Worm (Caenorhabditis elegans) whole organism, L4 larva: ENCODE measurements around the gene F21C10.11.

ENCODE experiments used
- F26F4.8 ChIP-seq: fragments of 200-800 bp; sonication (Bioruptor generic); conservative IDR thresholded peaks from 2 replicates; pipeline ENCODE4 v1.3.6; 2022; ENCODE audit warnings: missing genetic modification characterization, missing compliant biosample characterization
- T20F7.1 ChIP-seq: fragments of 200-800 bp; sonication (Bioruptor generic); optimal IDR thresholded peaks from 2 replicates; lab custom pipeline; 2018; ENCODE audit warnings: mild to moderate bottlenecking, missing genetic modification characterization, missing compliant biosample characterization
- T26A8.4 ChIP-seq: fragments of 200-800 bp; sonication (Bioruptor generic); IDR thresholded peaks from 2 replicates; pipeline ENCODE4 v1.3.6; 2022; ENCODE audit warnings: missing genetic modification characterization, missing compliant biosample characterization
- Y105C5A.15 ChIP-seq: fragments of 200-800 bp; sonication (Bioruptor generic); IDR thresholded peaks from 2 replicates; pipeline ENCODE4 v1.3.6; 2022; ENCODE audit warnings: missing genetic modification characterization, missing compliant biosample characterization
- Y75B8A.6 ChIP-seq: fragments of 200-800 bp; sonication (Bioruptor generic); IDR thresholded peaks from 2 replicates; pipeline ENCODE4 v1.3.6; 2022; ENCODE audit warnings: missing genetic modification reagents, missing genetic modification characterization, missing compliant biosample characterization
- ZK546.5 ChIP-seq, 2 experiments: sonication (generic microtip); optimal IDR thresholded peaks; 2 replicates each; lab custom pipeline; 2017; ENCODE audit warnings: missing biosample characterization in 2 of 2, missing genetic modification characterization in 2 of 2
- aha-1 ChIP-seq: fragments of 150-350 bp; peaks from one replicate; lab custom pipeline; 2014; ENCODE audit warnings: missing biosample characterization, missing genetic modification characterization
- ceh-32 ChIP-seq: sonication (generic microtip); optimal IDR thresholded peaks from 2 replicates; lab custom pipeline; 2016; ENCODE audit warnings: mild to moderate bottlenecking, missing genetic modification characterization, missing compliant biosample characterization; ENCODE audit not compliant: poor library complexity
- daf-12 ChIP-seq: fragments of 150-350 bp; optimal IDR thresholded peaks from 2 replicates; lab custom pipeline; 2014; ENCODE audit warnings: missing biosample characterization, missing genetic modification reagents, missing genetic modification characterization
- daf-16 ChIP-seq, 3 experiments: sonication (generic microtip); optimal IDR thresholded peaks; 2 replicates each; lab custom pipeline; 2016 to 2017; ENCODE audit warnings: missing genetic modification characterization in 3 of 3, missing genetic modification reagents in 3 of 3, mild to moderate bottlenecking in 2 of 3, missing compliant biosample characterization in 2 of 3, missing biosample characterization in 1 of 3, moderate library complexity in 1 of 3
- daf-19 ChIP-seq: fragments of 200-800 bp; sonication (Bioruptor generic); conservative IDR thresholded peaks from 2 replicates; pipeline ENCODE4 v1.3.6; 2022; ENCODE audit warnings: missing genetic modification characterization, missing compliant biosample characterization
- dmd-6 ChIP-seq: fragments of 200-800 bp; sonication (Bioruptor generic); IDR thresholded peaks from 2 replicates; pipeline ENCODE4 v1.3.6; 2022; ENCODE audit warnings: missing genetic modification reagents, missing genetic modification characterization, missing compliant biosample characterization
- dmd-8 ChIP-seq: fragments of 200-800 bp; sonication (Bioruptor generic); IDR thresholded peaks from 2 replicates; pipeline ENCODE4 v1.3.6; 2022; ENCODE audit warnings: missing genetic modification characterization, missing compliant biosample characterization
- dpl-1 ChIP-seq: fragments of 150-350 bp; optimal IDR thresholded peaks from 2 replicates; lab custom pipeline; 2014; ENCODE audit warnings: missing biosample characterization, missing genetic modification reagents, missing genetic modification characterization
- dve-1 ChIP-seq: sonication (generic microtip); optimal IDR thresholded peaks from 2 replicates; lab custom pipeline; 2017; ENCODE audit warnings: antibody characterized with exemption, mild to moderate bottlenecking, missing genetic modification characterization, missing compliant biosample characterization; ENCODE audit not compliant: insufficient read depth
- egl-27 ChIP-seq: sonication (generic microtip); optimal IDR thresholded peaks from 3 replicates; lab custom pipeline; 2017; ENCODE audit warnings: missing biosample characterization, missing genetic modification reagents, missing genetic modification characterization
- egl-43 ChIP-seq: fragments of 200-800 bp; sonication (Bioruptor generic); IDR thresholded peaks from 2 replicates; pipeline ENCODE4 v1.3.6; 2022; ENCODE audit warnings: missing genetic modification reagents, missing genetic modification characterization, missing compliant biosample characterization
- hif-1 ChIP-seq, 2 experiments: sonication (generic microtip); optimal IDR thresholded peaks; 2 replicates each; lab custom pipeline; 2016 to 2017; ENCODE audit warnings: missing compliant biosample characterization in 2 of 2, missing genetic modification characterization in 2 of 2, missing genetic modification reagents in 2 of 2, missing genotype in 2 of 2, mild to moderate bottlenecking in 1 of 2
- hlh-30 ChIP-seq: sonication (generic microtip); optimal IDR thresholded peaks from 2 replicates; lab custom pipeline; 2017; ENCODE audit warnings: antibody characterized with exemption, mild to moderate bottlenecking, missing genetic modification characterization, missing compliant biosample characterization; ENCODE audit not compliant: insufficient read depth
- hmg-1.1 ChIP-seq: fragments of 200-800 bp; sonication (Bioruptor generic); IDR thresholded peaks from 2 replicates; pipeline ENCODE4 v1.3.6; 2022; ENCODE audit warnings: missing genetic modification reagents, missing genetic modification characterization, missing compliant biosample characterization
- jun-1 ChIP-seq: fragments of 150-350 bp; optimal IDR thresholded peaks from 2 replicates; lab custom pipeline; 2014; ENCODE audit warnings: missing biosample characterization, missing genetic modification reagents, missing genetic modification characterization
- lin-13 ChIP-seq: fragments of 150-350 bp; optimal IDR thresholded peaks from 2 replicates; lab custom pipeline; 2014; ENCODE audit warnings: missing biosample characterization, missing genetic modification reagents, missing genetic modification characterization
- lin-29 ChIP-seq: fragments of 200-800 bp; sonication (Bioruptor generic); IDR thresholded peaks from 2 replicates; pipeline ENCODE4 v1.3.6; 2022; ENCODE audit warnings: missing genetic modification reagents, missing genetic modification characterization, missing compliant biosample characterization
- lir-3 ChIP-seq: sonication (generic microtip); optimal IDR thresholded peaks from 2 replicates; lab custom pipeline; 2016; ENCODE audit warnings: mild to moderate bottlenecking, missing genetic modification characterization, missing compliant biosample characterization
- lsy-2 ChIP-seq, 2 experiments: fragments of 150-350 bp in 1 of 2; sonication (generic microtip) in 1 of 2; optimal IDR thresholded peaks; 2 replicates each; lab custom pipeline; 2014 to 2017; ENCODE audit warnings: missing biosample characterization in 2 of 2, missing genetic modification characterization in 2 of 2
- mdl-1 ChIP-seq, 2 experiments: fragments of 150-350 bp in 1 of 2; sonication (generic microtip) in 1 of 2; optimal IDR thresholded peaks; 2 replicates each; lab custom pipeline; 2014 to 2017; ENCODE audit warnings: missing biosample characterization in 2 of 2, missing genetic modification characterization in 2 of 2
- mdt-29 ChIP-seq: fragments of 200-800 bp; sonication (Bioruptor generic); IDR thresholded peaks from 2 replicates; pipeline ENCODE4 v1.3.6; 2022; ENCODE audit warnings: missing genetic modification reagents, missing genetic modification characterization, missing compliant biosample characterization
- mep-1 ChIP-seq: fragments of 150-350 bp; sonication (generic microtip); optimal IDR thresholded peaks from 3 replicates; lab custom pipeline; 2014; ENCODE audit warnings: missing biosample characterization, missing genetic modification characterization
- mes-2 ChIP-seq: sonication (generic microtip); optimal IDR thresholded peaks from 2 replicates; lab custom pipeline; 2016; ENCODE audit warnings: missing genotype, mild to moderate bottlenecking, missing genetic modification characterization, missing compliant biosample characterization; ENCODE audit not compliant: poor library complexity, severe bottlenecking
- mxl-3 ChIP-seq: fragments of 200-800 bp; sonication (Bioruptor generic); optimal IDR thresholded peaks from 2 replicates; lab custom pipeline; 2018; ENCODE audit warnings: mild to moderate bottlenecking, missing genetic modification characterization, missing compliant biosample characterization
- nhr-10 ChIP-seq: fragments of 150-350 bp; optimal IDR thresholded peaks from 2 replicates; lab custom pipeline; 2014; ENCODE audit warnings: missing biosample characterization, missing genetic modification characterization
- nhr-237 ChIP-seq: sonication (generic microtip); optimal IDR thresholded peaks from 2 replicates; lab custom pipeline; 2017; ENCODE audit warnings: missing biosample characterization, missing genetic modification characterization
- nhr-28 ChIP-seq: fragments of 150-350 bp; optimal IDR thresholded peaks from 2 replicates; lab custom pipeline; 2014; ENCODE audit warnings: missing biosample characterization, missing genetic modification characterization
- nhr-42 ChIP-seq: fragments of 200-800 bp; sonication (Bioruptor generic); IDR thresholded peaks from 2 replicates; pipeline ENCODE4 v1.3.6; 2022; ENCODE audit warnings: missing genetic modification characterization, missing compliant biosample characterization
- nhr-48 ChIP-seq: sonication (generic microtip); optimal IDR thresholded peaks from 2 replicates; lab custom pipeline; 2016; ENCODE audit warnings: mild to moderate bottlenecking, missing genetic modification characterization, missing compliant biosample characterization
- nhr-77 ChIP-seq: fragments of 150-350 bp; optimal IDR thresholded peaks from 2 replicates; lab custom pipeline; 2014; ENCODE audit warnings: missing biosample characterization, missing genetic modification characterization
- pha-4 ChIP-seq, 2 experiments: fragments of 150-350 bp in 1 of 2; fragments of 200-800 bp in 1 of 2; sonication (Bioruptor generic) in 1 of 2; IDR thresholded peaks in 1 of 2; optimal IDR thresholded peaks in 1 of 2; 2 replicates each; pipeline versions ENCODE4 v1.3.6 to Lab custom; 2014 to 2022; ENCODE audit warnings: missing genetic modification characterization in 2 of 2, missing genetic modification reagents in 2 of 2, missing biosample characterization in 1 of 2, missing compliant biosample characterization in 1 of 2
- php-3 ChIP-seq: fragments of 200-800 bp; sonication (Bioruptor generic); IDR thresholded peaks from 2 replicates; pipeline ENCODE4 v1.3.6; 2022; ENCODE audit warnings: missing genetic modification reagents, missing genetic modification characterization, missing compliant biosample characterization
- saeg-2 ChIP-seq: fragments of 200-800 bp; sonication (Bioruptor generic); IDR thresholded peaks from 2 replicates; pipeline ENCODE4 v1.3.6; 2022; ENCODE audit warnings: missing genetic modification reagents, missing genetic modification characterization, missing compliant biosample characterization
- spr-3 ChIP-seq: fragments of 200-800 bp; sonication (Bioruptor generic); optimal IDR thresholded peaks from 2 replicates; lab custom pipeline; 2018; ENCODE audit warnings: mild to moderate bottlenecking, missing genetic modification characterization, missing compliant biosample characterization
- unc-130 ChIP-seq: sonication (generic microtip); optimal IDR thresholded peaks from 2 replicates; lab custom pipeline; 2016; ENCODE audit warnings: missing genetic modification reagents, missing genetic modification characterization, missing compliant biosample characterization
- unc-62 ChIP-seq, 3 experiments: fragments of 150-350 bp in 1 of 3; sonication (generic microtip); optimal IDR thresholded peaks in 2 of 3; peaks in 1 of 3; 1 replicate in 1 of 3; 2 replicates in 2 of 3; lab custom pipeline; 2014 to 2017; ENCODE audit warnings: missing biosample characterization in 3 of 3, missing genetic modification characterization in 3 of 3, missing genetic modification reagents in 3 of 3, missing genotype in 1 of 3
- zag-1 ChIP-seq: fragments of 150-350 bp; optimal IDR thresholded peaks from 2 replicates; lab custom pipeline; 2014; ENCODE audit warnings: missing biosample characterization, missing genetic modification characterization
- zfp-3 ChIP-seq: fragments of 200-800 bp; sonication (Bioruptor generic); conservative IDR thresholded peaks from 2 replicates; pipeline ENCODE4 v1.3.6; 2022; ENCODE audit warnings: missing genetic modification reagents, missing genetic modification characterization, missing compliant biosample characterization
- zip-2 ChIP-seq: fragments of 150-350 bp; optimal IDR thresholded peaks from 2 replicates; lab custom pipeline; 2014; ENCODE audit warnings: missing biosample characterization, missing genetic modification characterization
- ztf-11 ChIP-seq: fragments of 150-350 bp; optimal IDR thresholded peaks from 2 replicates; lab custom pipeline; 2014; ENCODE audit warnings: missing biosample characterization, missing genetic modification characterization
- ztf-7 ChIP-seq: fragments of 150-350 bp; optimal IDR thresholded peaks from 2 replicates; lab custom pipeline; 2014; ENCODE audit warnings: missing biosample characterization, missing genetic modification characterization

Gene F21C10.11

ce11 chrV:9123186-9123585, at the start of gene F21C10.11:
TSS of gene F21C10.11 (plus strand) at chrV:9123486.
- no peak for TF ChIP-seq hmg-1.1 (GFP tag; lab: Robert Waterston, UW)
- no peak for TF ChIP-seq mes-2 (tag; lab: Kevin White, UChicago)
- TF ChIP-seq ztf-11 = no peak
- TF ChIP-seq aha-1 (tag; lab: Kevin White, UChicago) = peak; percentile 76

ce11 chrV:9074360-9074834, 48.9 kb upstream of the F21C10.11 start:
- peak; percentile 76 for TF ChIP-seq php-3 (GFP tag; lab: Robert Waterston, UW)
- TF ChIP-seq lir-3 (tag; lab: Kevin White, UChicago) = no peak
- TF ChIP-seq Y105C5A.15 (GFP tag; lab: Robert Waterston, UW) = no peak
- TF ChIP-seq ZK546.5 (tag; optimal IDR thresholded peaks at IDR 0.05; lab: Kevin White, UChicago) = no peak
- peak; percentile 96 for TF ChIP-seq aha-1 (tag; lab: Kevin White, UChicago)
- no peak for TF ChIP-seq mdt-29 (GFP tag; lab: Robert Waterston, UW)
- TF ChIP-seq zfp-3 (GFP tag; lab: Robert Waterston, UW) = peak; percentile 4; the same call in 1 of the 2 replicates
- TF ChIP-seq Y75B8A.6 (GFP tag; lab: Robert Waterston, UW) = no peak
- TF ChIP-seq unc-130 = no peak
- no peak for TF ChIP-seq egl-27 (tag; lab: Kevin White, UChicago)
- TF ChIP-seq pha-4 (GFP tag; IDR thresholded peaks at IDR 0.05; lab: Robert Waterston, UW) = 0 out of 2 replicates have a peak, but pooled peaks have one; percentile 6
- TF ChIP-seq pha-4 (tag; optimal IDR thresholded peaks at IDR 0.05; lab: Kevin White, UChicago) = no peak
- TF ChIP-seq dmd-6 (GFP tag; lab: Robert Waterston, UW) = peak; percentile 34; the same call in 1 of the 2 replicates
- TF ChIP-seq saeg-2 (GFP tag; lab: Robert Waterston, UW) = no peak
- no peak for TF ChIP-seq daf-16 (GFP tag; optimal IDR thresholded peaks at IDR 0.05; lab: Kevin White, UChicago)
- TF ChIP-seq daf-16 (tag; optimal IDR thresholded peaks at IDR 0.05; lab: Kevin White, UChicago) = peak; percentile 95
- TF ChIP-seq mxl-3 = no peak
- TF ChIP-seq unc-62 (GFP tag; optimal IDR thresholded peaks at IDR 0.05 in 1 of 2; lab: Kevin White, UChicago) = peak in 1 of 2 experiments; percentile 66
- no peak for TF ChIP-seq unc-62 (tag; optimal IDR thresholded peaks at IDR 0.05; lab: Kevin White, UChicago)
- peak in 1 of 2 experiments; percentile 49 for TF ChIP-seq mdl-1 (tag; optimal IDR thresholded peaks at IDR 0.05; lab: Kevin White, UChicago)
- no peak for TF ChIP-seq F26F4.8 (GFP tag; lab: Robert Waterston, UW)
- peak; percentile 41 for TF ChIP-seq nhr-10
- no peak for TF ChIP-seq T26A8.4 (GFP tag; lab: Robert Waterston, UW)
- TF ChIP-seq dpl-1 = no peak
- peak in 1 of 2 experiments; percentile 40 for TF ChIP-seq hif-1 (tag; optimal IDR thresholded peaks at IDR 0.05; lab: Kevin White, UChicago)
- TF ChIP-seq lin-13 = no peak
- TF ChIP-seq spr-3 (GFP tag; lab: Kevin White, UChicago) = no peak
- TF ChIP-seq dve-1 = peak; percentile 68
- peak; percentile 31 for TF ChIP-seq nhr-48 (tag; lab: Kevin White, UChicago)
- TF ChIP-seq lsy-2 (tag; optimal IDR thresholded peaks at IDR 0.05; lab: Kevin White, UChicago) = peak; percentile 16 to 27
- TF ChIP-seq jun-1 (tag; lab: Kevin White, UChicago) = no peak
- peak; percentile 59 for TF ChIP-seq mep-1 (tag; lab: Kevin White, UChicago)
- no peak for TF ChIP-seq ztf-7 (tag; lab: Kevin White, UChicago)
- TF ChIP-seq lin-29 = no peak
- TF ChIP-seq dmd-8 = no peak
- no peak for TF ChIP-seq zag-1
- TF ChIP-seq nhr-77 = peak; percentile 87
- TF ChIP-seq egl-43 (GFP tag; lab: Robert Waterston, UW) = no peak
- peak; percentile 68 for TF ChIP-seq nhr-28 (tag; lab: Kevin White, UChicago)
- TF ChIP-seq daf-19 (GFP tag; lab: Robert Waterston, UW) = no peak
- TF ChIP-seq nhr-237 (tag; lab: Kevin White, UChicago) = no peak
- TF ChIP-seq nhr-42 (GFP tag; lab: Robert Waterston, UW) = no peak
- no peak for TF ChIP-seq ceh-32
- no peak for TF ChIP-seq T20F7.1
- no peak for TF ChIP-seq zip-2 (tag; lab: Kevin White, UChicago)
- no peak for TF ChIP-seq daf-12
- TF ChIP-seq hlh-30 (tag; lab: Kevin White, UChicago) = peak; percentile 53
